Fruit fly (Drosophila melanogaster) whole organism, embryonic: Measurements from ENCODE around the gene DnaJ-1.

Experiments used
- Adf1 ChIP-seq: fragments of 200-800 bp; sonication (Bioruptor generic); IDR thresholded peaks from 2 replicates; pipeline ENCODE4 v1.3.6; 2022; ENCODE audit warnings: missing biosample characterization, missing genetic modification characterization
- Atf6 ChIP-seq: fragments of 200-800 bp; sonication (Bioruptor generic); IDR thresholded peaks from 2 replicates; pipeline ENCODE4 v1.3.6; 2022; ENCODE audit warnings: missing biosample characterization, missing genetic modification characterization
- CG10274 ChIP-seq: fragments of 200-800 bp; sonication (Bioruptor generic); optimal IDR thresholded peaks from 3 replicates; lab custom pipeline; 2017; ENCODE audit warnings: missing biosample characterization, mild to moderate bottlenecking, missing genetic modification characterization
- CG10366 ChIP-seq: fragments of 200-800 bp; sonication (Bioruptor generic); IDR thresholded peaks from 2 replicates; pipeline ENCODE4 v1.3.6; 2022; ENCODE audit warnings: missing biosample characterization, missing genetic modification characterization
- CG10565 ChIP-seq: fragments of 200-800 bp; sonication (Bioruptor generic); optimal IDR thresholded peaks from 3 replicates; lab custom pipeline; 2016; ENCODE audit warnings: missing biosample characterization, mild to moderate bottlenecking, missing genetic modification characterization
- CG10654 ChIP-seq: fragments of 200-800 bp; sonication (Bioruptor generic); optimal IDR thresholded peaks from 2 replicates; lab custom pipeline; 2016; ENCODE audit warnings: missing biosample characterization, missing genetic modification characterization
- CG11504 ChIP-seq: fragments of 200-800 bp; sonication (Bioruptor generic); optimal IDR thresholded peaks from 3 replicates; lab custom pipeline; 2019; ENCODE audit warnings: missing biosample characterization, mild to moderate bottlenecking, missing genetic modification characterization, moderate library complexity
- CG13287 ChIP-seq: fragments of 200-800 bp; sonication (Bioruptor generic); IDR thresholded peaks from 2 replicates; pipeline ENCODE4 v1.3.6; 2022; ENCODE audit warnings: missing biosample characterization, missing genetic modification characterization; ENCODE audit not compliant: partially characterized antibody
- CG13424 ChIP-seq: fragments of 200-800 bp; sonication (Bioruptor generic); optimal IDR thresholded peaks from 2 replicates; lab custom pipeline; 2019; ENCODE audit warnings: missing biosample characterization, mild to moderate bottlenecking, missing genetic modification characterization, moderate library complexity
- CG13894 ChIP-seq: fragments of 200-800 bp; sonication (Bioruptor generic); optimal IDR thresholded peaks from 3 replicates; lab custom pipeline; 2018; ENCODE audit warnings: missing biosample characterization, mild to moderate bottlenecking, missing genetic modification characterization, moderate library complexity
- CG31388 ChIP-seq: fragments of 200-800 bp; sonication (Bioruptor generic); optimal IDR thresholded peaks from 2 replicates; lab custom pipeline; 2016; ENCODE audit warnings: missing biosample characterization, missing genetic modification characterization
- CG3163 ChIP-seq: fragments of 200-800 bp; sonication (Bioruptor generic); optimal IDR thresholded peaks from 3 replicates; lab custom pipeline; 2016; ENCODE audit warnings: missing biosample characterization, missing genetic modification characterization
- CG43689 ChIP-seq: fragments of 200-800 bp; sonication (Bioruptor generic); IDR thresholded peaks from 2 replicates; pipeline ENCODE4 v1.3.6; 2022; ENCODE audit warnings: missing biosample characterization, missing genetic modification characterization
- CG4854 ChIP-seq: fragments of 200-800 bp; sonication (Bioruptor generic); optimal IDR thresholded peaks from 2 replicates; lab custom pipeline; 2016; ENCODE audit warnings: missing biosample characterization, missing genetic modification characterization, inconsistent platforms
- CG6254 ChIP-seq: fragments of 200-800 bp; sonication (Bioruptor generic); optimal IDR thresholded peaks from 3 replicates; lab custom pipeline; 2017; ENCODE audit warnings: mild to moderate bottlenecking, missing biosample characterization, missing genetic modification reagents, missing genetic modification characterization
- CG6765 ChIP-seq: fragments of 200-800 bp; sonication (Bioruptor generic); optimal IDR thresholded peaks from 3 replicates; lab custom pipeline; 2017; ENCODE audit warnings: missing biosample characterization, mild to moderate bottlenecking, missing genetic modification characterization
- CG6854 ChIP-seq: fragments of 200-800 bp; sonication (Bioruptor generic); optimal IDR thresholded peaks from 3 replicates; lab custom pipeline; 2017; ENCODE audit warnings: missing biosample characterization, mild to moderate bottlenecking, missing genetic modification characterization
- CG7271 ChIP-seq: fragments of 200-800 bp; sonication (Bioruptor generic); optimal IDR thresholded peaks from 2 replicates; lab custom pipeline; 2018; ENCODE audit warnings: missing biosample characterization, mild to moderate bottlenecking, missing genetic modification characterization, moderate library complexity
- CG7556 ChIP-seq: fragments of 200-800 bp; sonication (Bioruptor generic); optimal IDR thresholded peaks from 2 replicates; lab custom pipeline; 2017; ENCODE audit warnings: missing biosample characterization, mild to moderate bottlenecking, missing genetic modification characterization
- CG7963 ChIP-seq: fragments of 200-800 bp; sonication (Bioruptor generic); IDR thresholded peaks from 3 replicates; pipeline ENCODE4 v1.3.6; 2022; ENCODE audit warnings: missing biosample characterization, missing genetic modification characterization; ENCODE audit not compliant: partially characterized antibody
- D ChIP-seq, 2 experiments: fragments of 200-800 bp in 1 of 2; fragments of >200 bp in 1 of 2; sonication (Bioruptor generic) in 1 of 2; optimal IDR thresholded peaks; 2 replicates in 1 of 2; 3 replicates in 1 of 2; lab custom pipeline; 2017; ENCODE audit warnings: mild to moderate bottlenecking in 1 of 2, missing biosample characterization in 1 of 2, missing genetic modification characterization in 1 of 2, missing genetic modification reagents in 1 of 2
- Dll ChIP-seq: fragments of 200-800 bp; sonication (Bioruptor generic); IDR thresholded peaks from 4 replicates; pipeline ENCODE4 v1.3.6; 2022; ENCODE audit warnings: missing biosample characterization, missing genetic modification characterization; ENCODE audit not compliant: partially characterized antibody
- Ets65A ChIP-seq: fragments of 200-800 bp; sonication (Bioruptor generic); peaks from one replicate; lab custom pipeline; 2016; ENCODE audit warnings: missing biosample characterization, missing genetic modification characterization
- Ets97D ChIP-seq: fragments of 200-800 bp; sonication (Bioruptor generic); optimal IDR thresholded peaks from 3 replicates; lab custom pipeline; 2016; ENCODE audit warnings: missing biosample characterization, missing genetic modification characterization
- Hsf ChIP-seq: fragments of 200-800 bp; sonication (Bioruptor generic); optimal IDR thresholded peaks from 3 replicates; lab custom pipeline; 2016; ENCODE audit warnings: missing biosample characterization, missing genetic modification characterization
- Jarid2 ChIP-seq: fragments of 200-800 bp; sonication (Bioruptor generic); optimal IDR thresholded peaks from 3 replicates; lab custom pipeline; 2017; ENCODE audit warnings: mild to moderate bottlenecking, missing biosample characterization, missing genetic modification reagents, missing genetic modification characterization
- NC2β ChIP-seq: fragments of 200-800 bp; sonication (Bioruptor generic); optimal IDR thresholded peaks from 2 replicates; lab custom pipeline; 2016; ENCODE audit warnings: missing biosample characterization, missing genetic modification characterization
- NfI ChIP-seq: fragments of 200-800 bp; sonication (Bioruptor generic); optimal IDR thresholded peaks from 3 replicates; lab custom pipeline; 2018; ENCODE audit warnings: missing biosample characterization, mild to moderate bottlenecking, missing genetic modification characterization, moderate library complexity
- Side ChIP-seq: fragments of 200-800 bp; sonication (Bioruptor generic); optimal IDR thresholded peaks from 2 replicates; lab custom pipeline; 2016; ENCODE audit warnings: missing biosample characterization, missing genetic modification characterization
- Sry-β ChIP-seq: fragments of 200-800 bp; sonication (Bioruptor generic); optimal IDR thresholded peaks from 2 replicates; lab custom pipeline; 2018; ENCODE audit warnings: missing biosample characterization, mild to moderate bottlenecking, missing genetic modification characterization, moderate library complexity
- abd-A ChIP-seq: fragments of 200-800 bp; sonication (Bioruptor generic); optimal IDR thresholded peaks from 3 replicates; lab custom pipeline; 2019; ENCODE audit warnings: missing biosample characterization, mild to moderate bottlenecking, missing genetic modification characterization, moderate library complexity
- aop ChIP-seq: fragments of 200-800 bp; sonication (Bioruptor generic); IDR thresholded peaks from 2 replicates; pipeline ENCODE4 v1.3.6; 2022; ENCODE audit warnings: missing biosample characterization, missing genetic modification characterization
- bab2 ChIP-seq: fragments of 200-800 bp; sonication (Bioruptor generic); optimal IDR thresholded peaks from 2 replicates; lab custom pipeline; 2016; ENCODE audit warnings: missing biosample characterization, missing genetic modification characterization
- cato ChIP-seq: fragments of 200-800 bp; sonication (Bioruptor generic); optimal IDR thresholded peaks from 2 replicates; lab custom pipeline; 2016; ENCODE audit warnings: missing biosample characterization, missing genetic modification characterization, borderline replicate concordance
- cg ChIP-seq: fragments of 200-800 bp; sonication (Bioruptor generic); optimal IDR thresholded peaks from 3 replicates; lab custom pipeline; 2019; ENCODE audit warnings: missing biosample characterization, mild to moderate bottlenecking, missing genetic modification characterization, moderate library complexity
- da ChIP-seq: fragments of 200-800 bp; sonication (Bioruptor generic); optimal IDR thresholded peaks from 2 replicates; lab custom pipeline; 2016; ENCODE audit warnings: missing biosample characterization, missing genetic modification characterization
- dati ChIP-seq: fragments of 200-800 bp; sonication (Bioruptor generic); IDR thresholded peaks from 2 replicates; pipeline ENCODE4 v1.3.6; 2022; ENCODE audit warnings: missing biosample characterization, missing genetic modification characterization
- grn ChIP-seq: fragments of 200-800 bp; sonication (Bioruptor generic); optimal IDR thresholded peaks from 3 replicates; lab custom pipeline; 2017; ENCODE audit warnings: missing biosample characterization, missing genetic modification characterization
- gsb-n ChIP-seq: fragments of 200-800 bp; sonication (Bioruptor generic); optimal IDR thresholded peaks from 3 replicates; lab custom pipeline; 2018; ENCODE audit warnings: missing biosample characterization, mild to moderate bottlenecking, missing genetic modification characterization
- hbn ChIP-seq: fragments of 200-800 bp; sonication (Bioruptor generic); IDR thresholded peaks from 2 replicates; pipeline ENCODE4 v1.3.6; 2022; ENCODE audit warnings: missing biosample characterization, missing genetic modification characterization; ENCODE audit not compliant: partially characterized antibody
- inv ChIP-seq: fragments of 200-800 bp; sonication (Bioruptor generic); IDR thresholded peaks from 2 replicates; pipeline ENCODE4 v1.3.6; 2022; ENCODE audit warnings: missing biosample characterization, missing genetic modification characterization; ENCODE audit not compliant: partially characterized antibody
- onecut ChIP-seq: fragments of 200-800 bp; sonication (Bioruptor generic); IDR thresholded peaks from 2 replicates; pipeline ENCODE4 v1.3.6; 2022; ENCODE audit warnings: missing biosample characterization, missing genetic modification characterization
- phol ChIP-seq: fragments of 200-800 bp; sonication (Bioruptor generic); optimal IDR thresholded peaks from 3 replicates; lab custom pipeline; 2018; ENCODE audit warnings: missing biosample characterization, mild to moderate bottlenecking, missing genetic modification characterization, moderate library complexity
- pum ChIP-seq: fragments of 200-800 bp; sonication (Bioruptor generic); optimal IDR thresholded peaks from 2 replicates; lab custom pipeline; 2016; ENCODE audit warnings: missing biosample characterization, missing genetic modification characterization
- shn ChIP-seq: fragments of 200-800 bp; sonication (Bioruptor generic); optimal IDR thresholded peaks from 3 replicates; lab custom pipeline; 2016; ENCODE audit warnings: missing biosample characterization, missing genetic modification characterization
- sima ChIP-seq: fragments of 200-800 bp; sonication (Bioruptor generic); optimal IDR thresholded peaks from 2 replicates; lab custom pipeline; 2016; ENCODE audit warnings: missing biosample characterization, missing genetic modification characterization
- tin ChIP-seq: fragments of 200-800 bp; sonication (Bioruptor generic); optimal IDR thresholded peaks from 3 replicates; lab custom pipeline; 2016; ENCODE audit warnings: missing biosample characterization, missing genetic modification characterization
- vfl ChIP-seq: fragments of 200-800 bp; sonication (Bioruptor generic); optimal IDR thresholded peaks from 2 replicates; lab custom pipeline; 2016; ENCODE audit warnings: missing biosample characterization, missing genetic modification characterization

DnaJ-1 gene

dm6 chr3L:5751740-5752579, at the start of gene DnaJ-1 (continued):
- no peak for TF ChIP-seq gsb-n (tag; lab: Kevin White, UChicago)
- TF ChIP-seq cato (GFP tag; lab: Kevin White, UChicago) = no peak
- peak; percentile 75 for TF ChIP-seq CG13894 (tag; lab: Kevin White, UChicago)
- no peak for TF ChIP-seq D (optimal IDR thresholded peaks at IDR 0.05; lab: Kevin White, UChicago)
- TF ChIP-seq D (GFP tag; optimal IDR thresholded peaks at IDR 0.05; lab: Kevin White, UChicago) = no peak
- peak; percentile 96 for TF ChIP-seq Ets65A (GFP tag; lab: Kevin White, UChicago)
- no peak for TF ChIP-seq CG10274
- no peak for TF ChIP-seq CG6254 (GFP tag; lab: Kevin White, UChicago)
- peak; percentile 59 for TF ChIP-seq onecut
- no peak for TF ChIP-seq CG31388 (GFP tag; lab: Kevin White, UChicago)
- peak; percentile 51 for TF ChIP-seq phol (tag; lab: Kevin White, UChicago)
- TF ChIP-seq sima (GFP tag; lab: Kevin White, UChicago) = no peak
- TF ChIP-seq bab2 = peak; percentile 3
- peak; percentile 68 for TF ChIP-seq NC2β (GFP tag; lab: Kevin White, UChicago)
- peak; percentile 98 for TF ChIP-seq inv (GFP tag; lab: Robert Waterston, UW)
- TF ChIP-seq Jarid2 = peak; percentile 78
- peak; percentile 51 for TF ChIP-seq abd-A (tag; lab: Kevin White, UChicago)
- peak; percentile 13; the same call in 1 of the 2 replicates for TF ChIP-seq Atf6 (GFP tag; lab: Robert Waterston, UW)
- peak; percentile 21 for TF ChIP-seq shn (GFP tag; lab: Kevin White, UChicago)
- TF ChIP-seq CG6854 = peak; percentile 52
- TF ChIP-seq hbn = peak; percentile 98
- no peak for TF ChIP-seq CG11504 (tag; lab: Kevin White, UChicago)
- TF ChIP-seq tin (GFP tag; lab: Kevin White, UChicago) = no peak
- no peak for TF ChIP-seq da (GFP tag; lab: Kevin White, UChicago)
- TF ChIP-seq CG13287 (GFP tag; lab: Robert Waterston, UW) = peak; percentile 98
- TF ChIP-seq grn = peak; percentile 68
- peak; percentile 95 for TF ChIP-seq CG7963 (GFP tag; lab: Robert Waterston, UW)
- TF ChIP-seq CG10366 (GFP tag; lab: Robert Waterston, UW) = no peak
- TF ChIP-seq CG7556 (GFP tag; lab: Kevin White, UChicago) = peak; percentile 35
- no peak for TF ChIP-seq CG10565
- TF ChIP-seq Sry-β (GFP tag; lab: Kevin White, UChicago) = peak; percentile 7
- TF ChIP-seq cg (GFP tag; lab: Kevin White, UChicago) = no peak
- TF ChIP-seq Side (GFP tag; lab: Kevin White, UChicago) = peak; percentile 43
- TF ChIP-seq CG10654 (GFP tag; lab: Kevin White, UChicago) = no peak
- TF ChIP-seq CG7271 = no peak
- no peak for TF ChIP-seq NfI (GFP tag; lab: Kevin White, UChicago)
- peak; percentile 25; the same call in 1 of the 2 replicates for TF ChIP-seq Adf1
- no peak for TF ChIP-seq CG6765 (GFP tag; lab: Kevin White, UChicago)
- TF ChIP-seq Dll (GFP tag; lab: Robert Waterston, UW) = peak; percentile 98
- TF ChIP-seq vfl (GFP tag; lab: Kevin White, UChicago) = no peak
- TF ChIP-seq Hsf (GFP tag; lab: Kevin White, UChicago) = peak; percentile 64
- TF ChIP-seq aop = no peak
- no peak for TF ChIP-seq CG3163
- TF ChIP-seq CG43689 = no peak
- no peak for TF ChIP-seq dati (GFP tag; lab: Robert Waterston, UW)
- peak; percentile 85 for TF ChIP-seq Ets97D (GFP tag; lab: Kevin White, UChicago)
- TF ChIP-seq CG13424 (tag; lab: Kevin White, UChicago) = no peak
- TF ChIP-seq pum (GFP tag; lab: Kevin White, UChicago) = no peak
- TF ChIP-seq CG4854 (GFP tag; lab: Kevin White, UChicago) = no peak
